Fruit fly (Drosophila melanogaster) whole organism, embryonic: Measurements from ENCODE around the gene CG17300.

Source experiments
- ATbp ChIP-seq: fragments of 200-800 bp; sonication (Bioruptor generic); optimal IDR thresholded peaks from 2 replicates; lab custom pipeline; 2017; ENCODE audit warnings: missing biosample characterization, mild to moderate bottlenecking, missing genetic modification characterization, missing genetic modification reagents
- Abd-B ChIP-seq: fragments of 200-800 bp; sonication (Bioruptor generic); optimal IDR thresholded peaks from 2 replicates; lab custom pipeline; 2018; ENCODE audit warnings: missing biosample characterization, mild to moderate bottlenecking, missing genetic modification characterization, moderate library complexity
- Ada2b ChIP-seq: fragments of 200-800 bp; sonication (Bioruptor generic); IDR thresholded peaks from 2 replicates; pipeline ENCODE4 v1.3.6; 2022; ENCODE audit warnings: missing biosample characterization, missing genetic modification characterization
- B-H2 ChIP-seq: fragments of 200-800 bp; sonication (Bioruptor generic); optimal IDR thresholded peaks from 2 replicates; lab custom pipeline; 2018; ENCODE audit warnings: missing biosample characterization, mild to moderate bottlenecking, missing genetic modification characterization
- CG10267 ChIP-seq: fragments of 200-800 bp; sonication (Bioruptor generic); optimal IDR thresholded peaks from 2 replicates; lab custom pipeline; 2018; ENCODE audit warnings: missing biosample characterization, mild to moderate bottlenecking, missing genetic modification characterization, moderate library complexity
- CG11398 ChIP-seq: fragments of 200-800 bp; sonication (Bioruptor generic); optimal IDR thresholded peaks from 2 replicates; lab custom pipeline; 2016; ENCODE audit warnings: missing biosample characterization, missing genetic modification characterization
- CG11560 ChIP-seq: fragments of 200-800 bp; sonication (Bioruptor generic); IDR thresholded peaks from 3 replicates; pipeline ENCODE4 v1.3.6; 2022; ENCODE audit warnings: missing biosample characterization, missing genetic modification characterization
- CG16813 ChIP-seq: fragments of 200-800 bp; sonication (Bioruptor generic); IDR thresholded peaks from 3 replicates; pipeline ENCODE4 v1.3.6; 2022; ENCODE audit warnings: missing biosample characterization, missing genetic modification characterization; ENCODE audit not compliant: partially characterized antibody
- CG17829 ChIP-seq: fragments of 200-800 bp; optimal IDR thresholded peaks from 2 replicates; lab custom pipeline; 2019; ENCODE audit warnings: missing biosample characterization, mild to moderate bottlenecking, missing genetic modification characterization, moderate library complexity
- CG1832 ChIP-seq: fragments of 200-800 bp; sonication (Bioruptor generic); optimal IDR thresholded peaks from 2 replicates; lab custom pipeline; 2017; ENCODE audit warnings: missing biosample characterization, mild to moderate bottlenecking, missing genetic modification characterization, inconsistent platforms
- CG33557 ChIP-seq: fragments of 200-800 bp; sonication (Bioruptor generic); optimal IDR thresholded peaks from 2 replicates; lab custom pipeline; 2019; ENCODE audit warnings: missing biosample characterization, mild to moderate bottlenecking, missing genetic modification characterization, moderate library complexity
- CG4424 ChIP-seq: fragments of 200-800 bp; sonication (Bioruptor generic); optimal IDR thresholded peaks from 3 replicates; lab custom pipeline; 2016; ENCODE audit warnings: missing biosample characterization, missing genetic modification characterization
- CG6791 ChIP-seq: fragments of 200-800 bp; sonication (Bioruptor generic); IDR thresholded peaks from 3 replicates; pipeline ENCODE4 v1.3.6; 2022; ENCODE audit warnings: missing biosample characterization, missing genetic modification characterization; ENCODE audit not compliant: partially characterized antibody
- CG9727 ChIP-seq: fragments of 200-800 bp; sonication (Bioruptor generic); optimal IDR thresholded peaks from 3 replicates; lab custom pipeline; 2017; ENCODE audit warnings: missing biosample characterization, mild to moderate bottlenecking, missing genetic modification characterization
- D ChIP-seq, 2 experiments: fragments of 200-800 bp in 1 of 2; fragments of >200 bp in 1 of 2; sonication (Bioruptor generic) in 1 of 2; optimal IDR thresholded peaks; 2 replicates in 1 of 2; 3 replicates in 1 of 2; lab custom pipeline; 2017; ENCODE audit warnings: mild to moderate bottlenecking in 1 of 2, missing biosample characterization in 1 of 2, missing genetic modification characterization in 1 of 2, missing genetic modification reagents in 1 of 2
- Dek ChIP-seq: fragments of 200-800 bp; sonication (Bioruptor generic); optimal IDR thresholded peaks from 3 replicates; lab custom pipeline; 2019; ENCODE audit warnings: missing biosample characterization, mild to moderate bottlenecking, missing genetic modification characterization, moderate library complexity
- Dip2 ChIP-seq: fragments of 200-800 bp; sonication (Bioruptor generic); IDR thresholded peaks from 2 replicates; pipeline ENCODE4 v1.3.6; 2022; ENCODE audit warnings: missing biosample characterization, missing genetic modification characterization
- H2.0 ChIP-seq: fragments of 200-800 bp; sonication (Bioruptor generic); IDR thresholded peaks from 2 replicates; pipeline ENCODE4 v1.3.6; 2022; ENCODE audit warnings: missing biosample characterization, missing genetic modification characterization
- Lim3 ChIP-seq: fragments of 200-800 bp; sonication (Bioruptor generic); IDR thresholded peaks from 2 replicates; pipeline ENCODE4 v1.3.6; 2022; ENCODE audit warnings: missing biosample characterization, missing genetic modification characterization
- Med ChIP-seq: fragments of 200-800 bp; sonication (Bioruptor generic); peaks from one replicate; lab custom pipeline; 2016; ENCODE audit warnings: missing biosample characterization, missing genetic modification characterization, mild to moderate bottlenecking, inconsistent platforms, moderate library complexity
- NC2β ChIP-seq: fragments of 200-800 bp; sonication (Bioruptor generic); optimal IDR thresholded peaks from 2 replicates; lab custom pipeline; 2016; ENCODE audit warnings: missing biosample characterization, missing genetic modification characterization
- Nf-YB ChIP-seq: fragments of 200-800 bp; sonication (Bioruptor generic); optimal IDR thresholded peaks from 3 replicates; lab custom pipeline; 2019; ENCODE audit warnings: missing biosample characterization, mild to moderate bottlenecking, missing genetic modification characterization, moderate library complexity
- Nf-YC ChIP-seq: fragments of 200-800 bp; optimal IDR thresholded peaks from 3 replicates; lab custom pipeline; 2019; ENCODE audit warnings: missing biosample characterization, mild to moderate bottlenecking, missing genetic modification characterization, moderate library complexity
- Ravus ChIP-seq: fragments of 200-800 bp; sonication (Bioruptor generic); IDR thresholded peaks from 2 replicates; pipeline ENCODE4 v1.3.6; 2022; ENCODE audit warnings: missing biosample characterization, missing genetic modification characterization
- Rx ChIP-seq: fragments of 200-800 bp; sonication (Bioruptor generic); IDR thresholded peaks from 2 replicates; pipeline ENCODE4 v1.3.6; 2022; ENCODE audit warnings: missing biosample characterization, missing genetic modification characterization
- Sin3A ChIP-seq: fragments of >200 bp; optimal IDR thresholded peaks from 2 replicates; lab custom pipeline; 2018
- Stat92E ChIP-seq, 3 experiments: fragments of >200 bp in 2 of 3; fragments of 200-800 bp in 1 of 3; sonication (Bioruptor generic) in 1 of 3; optimal IDR thresholded peaks; 2 replicates each; lab custom pipeline; 2017 to 2019; ENCODE audit warnings: missing biosample characterization in 3 of 3, missing genetic modification characterization in 3 of 3, mild to moderate bottlenecking in 1 of 3, moderate library complexity in 1 of 3
- amos ChIP-seq: fragments of 200-800 bp; sonication (Bioruptor generic); IDR thresholded peaks from 2 replicates; pipeline ENCODE4 v1.3.6; 2022; ENCODE audit warnings: missing biosample characterization, missing genetic modification characterization; ENCODE audit not compliant: partially characterized antibody
- ato ChIP-seq: fragments of 200-800 bp; sonication (Bioruptor generic); IDR thresholded peaks from 2 replicates; pipeline ENCODE4 v1.3.6; 2022; ENCODE audit warnings: missing biosample characterization, missing genetic modification characterization; ENCODE audit not compliant: partially characterized antibody
- bsh ChIP-seq, 2 experiments: fragments of 200-800 bp; sonication (Bioruptor generic); optimal IDR thresholded peaks; 2 replicates each; lab custom pipeline; 2017 to 2018; ENCODE audit warnings: mild to moderate bottlenecking in 2 of 2, missing biosample characterization in 2 of 2, missing genetic modification characterization in 2 of 2, moderate library complexity in 1 of 2
- cas ChIP-seq: fragments of 200-800 bp; sonication (Bioruptor generic); IDR thresholded peaks from 2 replicates; pipeline ENCODE4 v1.3.6; 2022; ENCODE audit warnings: missing biosample characterization, missing genetic modification characterization
- cg ChIP-seq: fragments of 200-800 bp; sonication (Bioruptor generic); optimal IDR thresholded peaks from 3 replicates; lab custom pipeline; 2019; ENCODE audit warnings: missing biosample characterization, mild to moderate bottlenecking, missing genetic modification characterization, moderate library complexity
- dati ChIP-seq: fragments of 200-800 bp; sonication (Bioruptor generic); IDR thresholded peaks from 2 replicates; pipeline ENCODE4 v1.3.6; 2022; ENCODE audit warnings: missing biosample characterization, missing genetic modification characterization
- dysf ChIP-seq: fragments of 200-800 bp; sonication (Bioruptor generic); IDR thresholded peaks from 3 replicates; pipeline ENCODE4 v1.3.6; 2022; ENCODE audit warnings: missing biosample characterization, missing genetic modification characterization
- eve ChIP-seq, 2 experiments: fragments of >200 bp; optimal IDR thresholded peaks; 2 replicates each; lab custom pipeline; 2017; ENCODE audit warnings: missing biosample characterization in 2 of 2, missing genetic modification characterization in 2 of 2
- eyg ChIP-seq: fragments of 200-800 bp; sonication (Bioruptor generic); optimal IDR thresholded peaks from 3 replicates; lab custom pipeline; 2016; ENCODE audit warnings: missing biosample characterization, missing genetic modification characterization
- fd96Cb ChIP-seq: fragments of 200-800 bp; sonication (Bioruptor generic); optimal IDR thresholded peaks from 2 replicates; lab custom pipeline; 2018; ENCODE audit warnings: missing biosample characterization, mild to moderate bottlenecking, missing genetic modification characterization, moderate library complexity
- gro ChIP-seq: fragments of 200-800 bp; sonication (Bioruptor generic); optimal IDR thresholded peaks from 2 replicates; lab custom pipeline; 2016; ENCODE audit warnings: missing biosample characterization, missing genetic modification characterization
- gt ChIP-seq: fragments of 200-800 bp; sonication (Bioruptor generic); IDR thresholded peaks from 2 replicates; pipeline ENCODE4 v1.3.6; 2022; ENCODE audit warnings: missing biosample characterization, missing genetic modification characterization
- kni ChIP-seq: fragments of 200-800 bp; sonication (Bioruptor generic); optimal IDR thresholded peaks from 3 replicates; lab custom pipeline; 2017; ENCODE audit warnings: mild to moderate bottlenecking, missing biosample characterization, missing genetic modification reagents, missing genetic modification characterization
- knrl ChIP-seq: fragments of 200-800 bp; sonication (Bioruptor generic); IDR thresholded peaks from 3 replicates; pipeline ENCODE4 v1.3.6; 2022; ENCODE audit warnings: missing biosample characterization, missing genetic modification characterization; ENCODE audit not compliant: partially characterized antibody
- maf-S ChIP-seq: fragments of 200-800 bp; sonication (Bioruptor generic); optimal IDR thresholded peaks from 2 replicates; lab custom pipeline; 2016; ENCODE audit warnings: missing biosample characterization, missing genetic modification characterization
- nerfin-1 ChIP-seq: fragments of 200-800 bp; sonication (Bioruptor generic); optimal IDR thresholded peaks from 3 replicates; lab custom pipeline; 2019; ENCODE audit warnings: missing biosample characterization, mild to moderate bottlenecking, missing genetic modification characterization, moderate library complexity
- nerfin-2 ChIP-seq: fragments of 200-800 bp; sonication (Bioruptor generic); IDR thresholded peaks from 2 replicates; pipeline ENCODE4 v1.3.6; 2022; ENCODE audit warnings: missing biosample characterization, missing genetic modification characterization; ENCODE audit not compliant: partially characterized antibody
- peb ChIP-seq: fragments of 200-800 bp; sonication (Bioruptor generic); IDR thresholded peaks from 2 replicates; pipeline ENCODE4 v1.3.6; 2022; ENCODE audit warnings: missing biosample characterization, missing genetic modification characterization
- pros ChIP-seq: fragments of 200-800 bp; sonication (Bioruptor generic); optimal IDR thresholded peaks from 3 replicates; lab custom pipeline; 2019; ENCODE audit warnings: missing biosample characterization, mild to moderate bottlenecking, missing genetic modification characterization, moderate library complexity
- salm ChIP-seq: fragments of 200-800 bp; sonication (Bioruptor generic); optimal IDR thresholded peaks from 2 replicates; lab custom pipeline; 2018; ENCODE audit warnings: missing biosample characterization, mild to moderate bottlenecking, missing genetic modification characterization
- tna ChIP-seq: fragments of 200-800 bp; sonication (Bioruptor generic); IDR thresholded peaks from 2 replicates; pipeline ENCODE4 v1.3.6; 2022; ENCODE audit warnings: missing biosample characterization, missing genetic modification characterization; ENCODE audit not compliant: partially characterized antibody
- z ChIP-seq: fragments of 200-800 bp; sonication (Bioruptor generic); IDR thresholded peaks from 3 replicates; pipeline ENCODE4 v1.3.6; 2022; ENCODE audit warnings: missing biosample characterization, missing genetic modification characterization
- zfh2 ChIP-seq: fragments of 200-800 bp; sonication (Bioruptor generic); optimal IDR thresholded peaks from 2 replicates; lab custom pipeline; 2016; ENCODE audit warnings: missing biosample characterization, missing genetic modification characterization

The CG17300 gene

dm6 chr3L:13120146-13120545 lies 33.1 kb upstream of the CG17300 start (continued):
- no peak for TF ChIP-seq Ravus (GFP tag; lab: Robert Waterston, UW)
- TF ChIP-seq CG11398, result no peak
- TF ChIP-seq D (optimal IDR thresholded peaks at IDR 0.05; lab: Kevin White, UChicago), result peak; percentile 99
- peak; percentile 57 for TF ChIP-seq D (GFP tag; optimal IDR thresholded peaks at IDR 0.05; lab: Kevin White, UChicago)
- TF ChIP-seq nerfin-2 (GFP tag; lab: Robert Waterston, UW), result no peak
- no peak for TF ChIP-seq zfh2
- TF ChIP-seq eve (GFP tag; optimal IDR thresholded peaks at IDR 0.05; lab: Kevin White, UChicago), result peak in 1 of 2 experiments; percentile 28
- TF ChIP-seq Lim3 (GFP tag; lab: Robert Waterston, UW), result no peak
- no peak for TF ChIP-seq gro (GFP tag; lab: Kevin White, UChicago)
- TF ChIP-seq Stat92E (GFP tag; optimal IDR thresholded peaks at IDR 0.05; lab: Kevin White, UChicago), result peak in 1 of 3 experiments; percentile 38
- no peak for TF ChIP-seq CG16813
- no peak for TF ChIP-seq Dek
- no peak for TF ChIP-seq NC2β (GFP tag; lab: Kevin White, UChicago)
- TF ChIP-seq CG17829 (tag; lab: Kevin White, UChicago), result peak; percentile 6
- no peak for TF ChIP-seq H2.0 (GFP tag; lab: Robert Waterston, UW)
- TF ChIP-seq Nf-YB, result no peak
- no peak for TF ChIP-seq Rx (GFP tag; lab: Robert Waterston, UW)
- no peak for TF ChIP-seq cg
- no peak for TF ChIP-seq fd96Cb (tag; lab: Kevin White, UChicago)
- no peak for TF ChIP-seq cas (GFP tag; lab: Robert Waterston, UW)
- no peak for TF ChIP-seq knrl (GFP tag; lab: Robert Waterston, UW)
- TF ChIP-seq eyg (GFP tag; lab: Kevin White, UChicago), result no peak
- TF ChIP-seq dati (GFP tag; lab: Robert Waterston, UW), result no peak
- no peak for TF ChIP-seq Abd-B (GFP tag; lab: Kevin White, UChicago)
- no peak for TF ChIP-seq amos (GFP tag; lab: Robert Waterston, UW)
- no peak for TF ChIP-seq CG4424 (GFP tag; lab: Kevin White, UChicago)
- peak; percentile 61 for TF ChIP-seq kni
- TF ChIP-seq pros (GFP tag; lab: Kevin White, UChicago), result peak; percentile 35
- no peak for TF ChIP-seq nerfin-1 (tag; lab: Kevin White, UChicago)
- TF ChIP-seq CG11560 (tag; lab: Robert Waterston, UW), result no peak
- TF ChIP-seq Nf-YC (tag; lab: Kevin White, UChicago), result no peak
- no peak for TF ChIP-seq CG33557 (GFP tag; lab: Kevin White, UChicago)
- TF ChIP-seq maf-S (GFP tag; lab: Kevin White, UChicago), result no peak
- TF ChIP-seq ATbp (GFP tag; lab: Kevin White, UChicago), result no peak
- TF ChIP-seq bsh (GFP tag; optimal IDR thresholded peaks at IDR 0.05; lab: Kevin White, UChicago), result no peak
- TF ChIP-seq CG1832, result no peak
- no peak for TF ChIP-seq Dip2 (GFP tag; lab: Robert Waterston, UW)
- no peak for TF ChIP-seq tna (GFP tag; lab: Robert Waterston, UW)
- no peak for TF ChIP-seq dysf (GFP tag; lab: Robert Waterston, UW)
- no peak for TF ChIP-seq B-H2 (GFP tag; lab: Kevin White, UChicago)
- no peak for TF ChIP-seq CG9727 (GFP tag; lab: Kevin White, UChicago)
- no peak for TF ChIP-seq salm (tag; lab: Kevin White, UChicago)
- TF ChIP-seq gt (GFP tag; lab: Robert Waterston, UW), result no peak
- 0 out of 3 replicates have a peak, but pooled peaks have one; percentile 41 for TF ChIP-seq CG6791 (GFP tag; lab: Robert Waterston, UW)
- no peak for TF ChIP-seq z (GFP tag; lab: Robert Waterston, UW)
- no peak for TF ChIP-seq peb (GFP tag; lab: Robert Waterston, UW)
- TF ChIP-seq Sin3A (lab: Kevin White, UChicago), result no peak
- no peak for TF ChIP-seq CG10267
- TF ChIP-seq Med (GFP tag; lab: Kevin White, UChicago), result peak; percentile 3
- TF ChIP-seq Ada2b (GFP tag; lab: Robert Waterston, UW), result no peak
- no peak for TF ChIP-seq ato (GFP tag; lab: Robert Waterston, UW)
